Fruit fly (Drosophila melanogaster) whole organism, prepupa: Measurements from ENCODE around the gene Mcm6.

Experiments used
- CG10669 ChIP-seq: fragments of 200-800 bp; sonication (Bioruptor generic); optimal IDR thresholded peaks from 3 replicates; lab custom pipeline; 2018; ENCODE audit warnings: missing biosample characterization, mild to moderate bottlenecking, missing genetic modification characterization, moderate library complexity
- CG6854 ChIP-seq: fragments of 200-800 bp; sonication (Bioruptor generic); optimal IDR thresholded peaks from 2 replicates; lab custom pipeline; 2017; ENCODE audit warnings: missing biosample characterization, mild to moderate bottlenecking, missing genetic modification characterization

DNA sequence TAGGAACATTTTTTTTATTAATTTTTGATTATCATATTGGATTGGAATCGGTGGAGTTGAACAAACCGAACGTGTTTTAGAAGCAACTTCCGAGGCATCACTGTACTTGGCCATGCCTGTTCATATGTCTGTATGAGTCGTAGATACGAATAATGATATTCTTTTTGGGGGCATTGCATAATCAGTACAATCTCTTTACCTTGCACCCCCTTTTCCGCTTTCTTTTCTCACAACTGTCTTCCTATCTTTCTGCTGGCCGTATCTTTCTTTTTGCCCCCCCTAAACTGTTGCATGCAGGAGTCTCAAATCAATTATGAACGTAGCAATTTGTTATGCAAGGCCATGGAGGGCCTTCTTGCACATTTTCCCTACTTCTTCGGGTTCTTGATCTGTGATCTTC is 31.7 kb downstream of the Mcm6 start:
- no peak for TF ChIP-seq CG10669
- TF ChIP-seq CG6854 (GFP tag; lab: Kevin White, UChicago) = no peak
